Fruit fly (Drosophila melanogaster): ENCODE data around the gene CG10631.

The CG10631 gene

DNA sequence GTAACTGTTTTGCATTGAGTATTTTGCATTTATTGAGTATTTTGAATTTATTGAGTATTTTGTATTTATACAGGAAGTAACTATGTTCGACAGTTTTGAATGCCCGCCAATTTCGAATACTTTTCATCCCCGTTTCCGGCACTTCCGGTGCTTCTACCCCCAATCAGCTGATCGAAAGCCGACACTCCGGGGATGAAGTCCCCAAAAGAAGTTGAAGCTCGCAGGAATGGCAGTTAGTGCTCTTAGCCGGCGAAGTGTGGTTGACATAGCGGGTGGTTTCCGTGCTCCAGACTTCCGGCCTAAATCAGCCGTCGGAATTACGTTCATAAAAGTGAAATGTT lies 39.4 kb upstream of the CG10631 start, which contains the start of gene sick (continued):
- no peak for TF ChIP-seq trh (GFP tag; optimal IDR thresholded peaks at IDR 0.05)
- TF ChIP-seq CG14050 (GFP tag; IDR thresholded peaks at IDR 0.05) = no peak
- TF ChIP-seq CG12236 (GFP tag; optimal IDR thresholded peaks at IDR 0.05) = no peak
- no peak for TF ChIP-seq fd3F (GFP tag; optimal IDR thresholded peaks at IDR 0.05)
- no peak for TF ChIP-seq Rx (GFP tag; IDR thresholded peaks at IDR 0.05)
- TF ChIP-seq shn (GFP tag; optimal IDR thresholded peaks at IDR 0.05) = no peak
- no peak for TF ChIP-seq eyg (GFP tag; optimal IDR thresholded peaks at IDR 0.05)
- no peak for TF ChIP-seq grn (GFP tag; optimal IDR thresholded peaks at IDR 0.05)
- no peak for TF ChIP-seq ab (GFP tag; optimal IDR thresholded peaks at IDR 0.05)
- no peak for TF ChIP-seq chif (GFP tag; optimal IDR thresholded peaks at IDR 0.05)
- TF ChIP-seq odd (GFP tag; optimal IDR thresholded peaks at IDR 0.05) = peak; percentile 62
- TF ChIP-seq bcd (GFP tag; optimal IDR thresholded peaks at IDR 0.05) = no peak
- TF ChIP-seq CG4617 (GFP tag; optimal IDR thresholded peaks at IDR 0.05; ENCODE audit: borderline replicate concordance) = no peak
- TF ChIP-seq mld (GFP tag; IDR thresholded peaks at IDR 0.05; ENCODE audit: partially characterized antibody) = no peak
- TF ChIP-seq Dll (GFP tag; IDR thresholded peaks at IDR 0.05; ENCODE audit: partially characterized antibody) = 0 out of 4 replicates have a peak, but pooled peaks have one; percentile 8
- TF ChIP-seq CG15696 (tag; optimal IDR thresholded peaks at IDR 0.05) = no peak
- TF ChIP-seq yki (optimal IDR thresholded peaks at IDR 0.05) = no peak
- TF ChIP-seq CG14710 (tag; optimal IDR thresholded peaks at IDR 0.05) = peak; percentile 48
- TF ChIP-seq al (GFP tag; IDR thresholded peaks at IDR 0.05) = no peak
- TF ChIP-seq lbe (GFP tag; optimal IDR thresholded peaks at IDR 0.05) = no peak
- no peak for TF ChIP-seq CG7963 (GFP tag; IDR thresholded peaks at IDR 0.05; ENCODE audit: partially characterized antibody)
- TF ChIP-seq fru (optimal IDR thresholded peaks at IDR 0.05) = no peak
- no peak for TF ChIP-seq Gsc (GFP tag; IDR thresholded peaks at IDR 0.05)
- no peak for TF ChIP-seq ERR (GFP tag; optimal IDR thresholded peaks at IDR 0.05)
- no peak for TF ChIP-seq CG6254 (GFP tag; optimal IDR thresholded peaks at IDR 0.05)
- TF ChIP-seq pzg (GFP tag; optimal IDR thresholded peaks at IDR 0.05) = no peak
- no peak for TF ChIP-seq CG12155 (GFP tag; optimal IDR thresholded peaks at IDR 0.05)
- TF ChIP-seq HLH3B (GFP tag; IDR thresholded peaks at IDR 0.05) = no peak
- TF ChIP-seq sisA (GFP tag; IDR thresholded peaks at IDR 0.05) = no peak
- TF ChIP-seq CG34422 (GFP tag; IDR thresholded peaks at IDR 0.05) = no peak
- no peak for TF ChIP-seq CG34224 (GFP tag; IDR thresholded peaks at IDR 0.05; ENCODE audit: partially characterized antibody)
- no peak for TF ChIP-seq ara (GFP tag; IDR thresholded peaks at IDR 0.05)
- no peak for TF ChIP-seq CG18011 (GFP tag; optimal IDR thresholded peaks at IDR 0.05)
- peak; percentile 27 for TF ChIP-seq mirr (GFP tag; optimal IDR thresholded peaks at IDR 0.05)
- TF ChIP-seq her (GFP tag; optimal IDR thresholded peaks at IDR 0.05) = no peak
- peak; percentile 31 for TF ChIP-seq Hmr (GFP tag; optimal IDR thresholded peaks at IDR 0.05)
- TF ChIP-seq ci (GFP tag; IDR thresholded peaks at IDR 0.05) = peak; percentile 48; the same call in 2 of the 3 replicates
- no peak for TF ChIP-seq Atf6 (GFP tag; IDR thresholded peaks at IDR 0.05)
- TF ChIP-seq CG16813 (GFP tag; IDR thresholded peaks at IDR 0.05; ENCODE audit: partially characterized antibody) = no peak
- TF ChIP-seq Atf-2 (GFP tag; optimal IDR thresholded peaks at IDR 0.05) = no peak
- no peak for TF ChIP-seq CG13123 (GFP tag; optimal IDR thresholded peaks at IDR 0.05)
- TF ChIP-seq CG10979 (tag; optimal IDR thresholded peaks at IDR 0.05) = no peak
- TF ChIP-seq klu (GFP tag; IDR thresholded peaks at IDR 0.05) = no peak
- 0 out of 2 replicates have a peak, but pooled peaks have one; percentile 22 for TF ChIP-seq sim (GFP tag; IDR thresholded peaks at IDR 0.05)
- peak in 1 of 2 experiments; percentile 11 for TF ChIP-seq insv (GFP tag; optimal IDR thresholded peaks at IDR 0.05)
- TF ChIP-seq pita (GFP tag; optimal IDR thresholded peaks at IDR 0.05) = no peak
- TF ChIP-seq CG17802 (tag; optimal IDR thresholded peaks at IDR 0.05) = no peak
- no peak for TF ChIP-seq ro (GFP tag; IDR thresholded peaks at IDR 0.05)
- no peak for TF ChIP-seq CG3726 (GFP tag; IDR thresholded peaks at IDR 0.05)
- TF ChIP-seq CG7556 (GFP tag; optimal IDR thresholded peaks at IDR 0.05) = peak; percentile 26
- TF ChIP-seq CG2120 (GFP tag; optimal IDR thresholded peaks at IDR 0.05) = no peak
- peak; percentile 10 for TF ChIP-seq nmo (GFP tag; optimal IDR thresholded peaks at IDR 0.05)
- TF ChIP-seq Ets65A (GFP tag) = no peak
